Worm (Caenorhabditis elegans): ENCODE measurements around the gene fbxa-144.

DNA sequence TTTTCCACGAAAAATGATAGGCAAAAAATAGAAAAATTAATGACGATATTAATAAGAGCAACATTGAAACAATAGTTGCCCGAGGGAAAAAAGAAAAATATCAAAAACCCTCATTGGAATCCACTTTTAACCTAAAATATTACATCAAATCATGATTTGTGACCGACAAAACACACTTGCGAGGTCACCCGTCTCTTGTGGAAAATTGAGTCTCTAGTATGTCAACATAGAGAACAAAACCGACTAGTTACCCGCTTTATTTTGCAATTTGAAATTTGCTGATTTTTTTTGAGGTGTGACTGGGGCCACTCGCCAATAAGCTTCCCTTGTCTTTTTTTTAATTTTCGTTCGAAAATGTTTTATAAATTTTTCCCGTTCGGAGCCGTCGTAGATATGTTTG is 43.2 kb upstream of the fbxa-144 start, which contains the start of gene cyp-33D1:
- TF ChIP-seq pha-4 (tag; optimal IDR thresholded peaks at IDR 0.05) (no peak), F33H1.4 (GFP tag; IDR thresholded peaks at IDR 0.05) (no peak), hlh-12 (tag; optimal IDR thresholded peaks at IDR 0.05) (no peak), snpc-4 (GFP tag; optimal IDR thresholded peaks at IDR 0.05) (no peak), snpc-4 (tag; optimal IDR thresholded peaks at IDR 0.05) (no peak), xnd-1 (tag; optimal IDR thresholded peaks at IDR 0.05) (no peak), nhr-90 (tag; optimal IDR thresholded peaks at IDR 0.05) (no peak), snpc-3.4 (tag; optimal IDR thresholded peaks at IDR 0.05) (no peak), pbrm-1 (GFP tag; IDR thresholded peaks at IDR 0.05) (no peak), ama-1 (optimal IDR thresholded peaks at IDR 0.05) (no peak), ama-1 (GFP tag; optimal IDR thresholded peaks at IDR 0.05) (no peak)

Measured in whole organism, young adult.